Worm (Caenorhabditis elegans) whole organism, late embryonic: ENCODE data around the gene F28B4.3.

Experiments used
- K09A11.1 ChIP-seq: sonication (generic microtip); optimal IDR thresholded peaks from 2 replicates; lab custom pipeline; 2017; ENCODE audit warnings: antibody characterized with exemption, mild to moderate bottlenecking, missing genetic modification characterization, missing compliant biosample characterization; ENCODE audit not compliant: insufficient read depth
- Y22D7AL.16 ChIP-seq: sonication (generic microtip); optimal IDR thresholded peaks from 2 replicates; lab custom pipeline; 2016; ENCODE audit warnings: missing genetic modification characterization, missing compliant biosample characterization
- ceh-24 ChIP-seq: sonication (generic microtip); optimal IDR thresholded peaks from 2 replicates; lab custom pipeline; 2016; ENCODE audit warnings: mild to moderate bottlenecking, missing genetic modification characterization, missing compliant biosample characterization
- dmd-4 ChIP-seq: sonication (generic microtip); optimal IDR thresholded peaks from 2 replicates; lab custom pipeline; 2016; ENCODE audit warnings: borderline replicate concordance, missing genetic modification characterization, missing compliant biosample characterization
- dve-1 ChIP-seq: sonication (generic microtip); optimal IDR thresholded peaks from 2 replicates; lab custom pipeline; 2017; ENCODE audit warnings: antibody characterized with exemption, mild to moderate bottlenecking, missing genetic modification characterization, missing compliant biosample characterization
- ref-2 ChIP-seq: sonication (generic microtip); optimal IDR thresholded peaks from 2 replicates; lab custom pipeline; 2016; ENCODE audit warnings: missing genetic modification characterization, missing compliant biosample characterization
- unc-42 ChIP-seq: sonication (generic microtip); optimal IDR thresholded peaks from 2 replicates; lab custom pipeline; 2016; ENCODE audit warnings: missing genotype, missing genetic modification characterization, missing compliant biosample characterization
- unc-55 ChIP-seq: sonication (generic microtip); optimal IDR thresholded peaks from 2 replicates; lab custom pipeline; 2017; ENCODE audit warnings: missing biosample characterization, missing genetic modification reagents, missing genetic modification characterization

ce11 chrX:3245812-3246211, 10.6 kb upstream of the F28B4.3 start, which contains the start of gene F40F4.7:
- TF ChIP-seq ref-2 (no peak), unc-42 (tag; lab: Kevin White, UChicago) (peak; percentile 72), Y22D7AL.16 (tag; lab: Kevin White, UChicago) (no peak), dmd-4 (tag; lab: Kevin White, UChicago) (no peak), dve-1 (no peak), ceh-24 (tag; lab: Kevin White, UChicago) (no peak), K09A11.1 (tag; lab: Kevin White, UChicago) (no peak), unc-55 (GFP tag; lab: Kevin White, UChicago) (peak; percentile 61)
